Worm (Caenorhabditis elegans) whole organism, midembryonic: ENCODE measurements around the gene sgn-1.

Experiments used
- T22C8.4 ChIP-seq: fragments of 200-800 bp; sonication (Bioruptor generic); IDR thresholded peaks from 2 replicates; pipeline ENCODE4 v1.3.6; 2022; ENCODE audit warnings: missing genetic modification characterization, missing compliant biosample characterization
- flt-1 ChIP-seq: fragments of 200-800 bp; sonication (Bioruptor generic); IDR thresholded peaks from 2 replicates; pipeline ENCODE4 v1.3.6; 2022; ENCODE audit warnings: missing genetic modification characterization, missing compliant biosample characterization
- klf-2 ChIP-seq: fragments of 200-800 bp; sonication (Bioruptor generic); conservative IDR thresholded peaks from 2 replicates; pipeline ENCODE4 v1.3.6; 2022; ENCODE audit warnings: missing genetic modification reagents, missing genetic modification characterization, missing compliant biosample characterization
- ref-1 ChIP-seq: fragments of 200-800 bp; sonication (Bioruptor generic); conservative IDR thresholded peaks from 2 replicates; pipeline ENCODE4 v1.3.6; 2022; ENCODE audit warnings: missing genetic modification reagents, missing genetic modification characterization, missing compliant biosample characterization
- tab-1 ChIP-seq: fragments of 200-800 bp; sonication (Bioruptor generic); IDR thresholded peaks from 2 replicates; pipeline ENCODE4 v1.3.6; 2022; ENCODE audit warnings: missing genetic modification characterization, missing compliant biosample characterization
- ztf-23 ChIP-seq: fragments of 200-800 bp; sonication (Bioruptor generic); IDR thresholded peaks from 2 replicates; pipeline ENCODE4 v1.3.6; 2022; ENCODE audit warnings: missing genetic modification reagents, missing genetic modification characterization, missing compliant biosample characterization
- ztf-29 ChIP-seq: fragments of 200-800 bp; sonication (Bioruptor generic); IDR thresholded peaks from 2 replicates; pipeline ENCODE4 v1.3.6; 2022; ENCODE audit warnings: missing genetic modification reagents, missing genetic modification characterization, missing compliant biosample characterization

- TF ChIP-seq tab-1 (GFP tag; lab: Robert Waterston, UW), result no peak
- no peak for TF ChIP-seq klf-2 (GFP tag; lab: Robert Waterston, UW)
- TF ChIP-seq flt-1 (GFP tag; lab: Robert Waterston, UW), result no peak
- no peak for TF ChIP-seq ztf-29 (GFP tag; lab: Robert Waterston, UW)
- TF ChIP-seq T22C8.4 (GFP tag; lab: Robert Waterston, UW), result no peak
- TF ChIP-seq ref-1 (GFP tag; lab: Robert Waterston, UW), result no peak
- TF ChIP-seq ztf-23, result no peak
These were observed 45.2 kb downstream of the sgn-1 start for ce11 chrII:8738244-8738643.
